Fruit fly (Drosophila melanogaster) whole organism, embryonic: ENCODE measurements around the gene eIF2alpha.

Experiments used
- CG11085 ChIP-seq: fragments of 200-800 bp; sonication (Bioruptor generic); IDR thresholded peaks from 2 replicates; pipeline ENCODE4 v1.3.6; 2022; ENCODE audit warnings: missing biosample characterization, missing genetic modification characterization
- CG11504 ChIP-seq: fragments of 200-800 bp; sonication (Bioruptor generic); optimal IDR thresholded peaks from 3 replicates; lab custom pipeline; 2019; ENCODE audit warnings: missing biosample characterization, mild to moderate bottlenecking, missing genetic modification characterization, moderate library complexity
- CG11696 ChIP-seq: fragments of 200-800 bp; sonication (Bioruptor generic); IDR thresholded peaks from 2 replicates; pipeline ENCODE4 v1.3.6; 2022; ENCODE audit warnings: missing biosample characterization, missing genetic modification characterization
- CG12071 ChIP-seq: fragments of 200-800 bp; sonication (Bioruptor generic); optimal IDR thresholded peaks from 3 replicates; lab custom pipeline; 2018; ENCODE audit warnings: missing biosample characterization, mild to moderate bottlenecking, missing genetic modification characterization
- CG12391 ChIP-seq: fragments of 200-800 bp; sonication (Bioruptor generic); optimal IDR thresholded peaks from 3 replicates; lab custom pipeline; 2018; ENCODE audit warnings: missing biosample characterization, mild to moderate bottlenecking, missing genetic modification characterization, moderate library complexity
- CG13296 ChIP-seq: fragments of 200-800 bp; sonication (Bioruptor generic); optimal IDR thresholded peaks from 3 replicates; lab custom pipeline; 2018; ENCODE audit warnings: missing biosample characterization, mild to moderate bottlenecking, missing genetic modification characterization
- CG15073 ChIP-seq: fragments of 200-800 bp; sonication (Bioruptor generic); optimal IDR thresholded peaks from 2 replicates; lab custom pipeline; 2016; ENCODE audit warnings: missing biosample characterization, missing genetic modification characterization
- CG15696 ChIP-seq: fragments of 200-800 bp; sonication (Bioruptor generic); optimal IDR thresholded peaks from 2 replicates; lab custom pipeline; 2019; ENCODE audit warnings: missing biosample characterization, mild to moderate bottlenecking, missing genetic modification characterization, moderate library complexity
- CG16815 ChIP-seq: fragments of 200-800 bp; sonication (Bioruptor generic); optimal IDR thresholded peaks from 3 replicates; lab custom pipeline; 2017; ENCODE audit warnings: missing biosample characterization, mild to moderate bottlenecking, missing genetic modification characterization
- CG16863 ChIP-seq: fragments of 200-800 bp; sonication (Bioruptor generic); optimal IDR thresholded peaks from 3 replicates; lab custom pipeline; 2016; ENCODE audit warnings: missing biosample characterization, missing genetic modification characterization
- CG1792 ChIP-seq: fragments of 200-800 bp; sonication (Bioruptor generic); optimal IDR thresholded peaks from 2 replicates; lab custom pipeline; 2016; ENCODE audit warnings: missing biosample characterization, missing genetic modification characterization
- CG2129 ChIP-seq: fragments of 200-800 bp; sonication (Bioruptor generic); IDR thresholded peaks from 2 replicates; pipeline ENCODE4 v1.3.6; 2022; ENCODE audit warnings: missing biosample characterization, missing genetic modification characterization; ENCODE audit not compliant: partially characterized antibody
- CG3281 ChIP-seq: fragments of 200-800 bp; sonication (Bioruptor generic); optimal IDR thresholded peaks from 3 replicates; lab custom pipeline; 2017; ENCODE audit warnings: missing biosample characterization, mild to moderate bottlenecking, missing genetic modification characterization
- CG33213 ChIP-seq: fragments of 200-800 bp; sonication (Bioruptor generic); optimal IDR thresholded peaks from 3 replicates; lab custom pipeline; 2016; ENCODE audit warnings: missing biosample characterization, missing genetic modification characterization
- CG3726 ChIP-seq: fragments of 200-800 bp; sonication (Bioruptor generic); IDR thresholded peaks from 3 replicates; pipeline ENCODE4, ENCODE4 v1.3.6; 2022; ENCODE audit warnings: missing biosample characterization, missing genetic modification characterization
- CG6813 ChIP-seq: fragments of 200-800 bp; sonication (Bioruptor generic); optimal IDR thresholded peaks from 2 replicates; lab custom pipeline; 2017; ENCODE audit warnings: missing biosample characterization, missing genetic modification characterization, mild to moderate bottlenecking, moderate library complexity, missing genetic modification reagents
- CG6854 ChIP-seq: fragments of 200-800 bp; sonication (Bioruptor generic); optimal IDR thresholded peaks from 3 replicates; lab custom pipeline; 2017; ENCODE audit warnings: missing biosample characterization, mild to moderate bottlenecking, missing genetic modification characterization
- CG8388 ChIP-seq: fragments of 200-800 bp; sonication (Bioruptor generic); optimal IDR thresholded peaks from 2 replicates; lab custom pipeline; 2019; ENCODE audit warnings: missing biosample characterization, mild to moderate bottlenecking, missing genetic modification characterization, moderate library complexity
- CG9727 ChIP-seq: fragments of 200-800 bp; sonication (Bioruptor generic); optimal IDR thresholded peaks from 3 replicates; lab custom pipeline; 2017; ENCODE audit warnings: missing biosample characterization, mild to moderate bottlenecking, missing genetic modification characterization
- D19A ChIP-seq: fragments of 200-800 bp; optimal IDR thresholded peaks from 3 replicates; lab custom pipeline; 2019; ENCODE audit warnings: missing biosample characterization, mild to moderate bottlenecking, missing genetic modification characterization, moderate library complexity
- Deaf1 ChIP-seq: fragments of 200-800 bp; optimal IDR thresholded peaks from 3 replicates; lab custom pipeline; 2019; ENCODE audit warnings: missing biosample characterization, mild to moderate bottlenecking, missing genetic modification characterization, moderate library complexity
- Ets65A ChIP-seq: fragments of 200-800 bp; sonication (Bioruptor generic); peaks from one replicate; lab custom pipeline; 2016; ENCODE audit warnings: missing biosample characterization, missing genetic modification characterization
- Fer3 ChIP-seq: fragments of 200-800 bp; sonication (Bioruptor generic); optimal IDR thresholded peaks from 2 replicates; lab custom pipeline; 2018; ENCODE audit warnings: missing biosample characterization, mild to moderate bottlenecking, missing genetic modification characterization, moderate library complexity
- HLH3B ChIP-seq: fragments of 200-800 bp; sonication (Bioruptor generic); IDR thresholded peaks from 2 replicates; pipeline ENCODE4 v1.3.6; 2022; ENCODE audit warnings: missing biosample characterization, missing genetic modification characterization
- Hsf ChIP-seq: fragments of 200-800 bp; sonication (Bioruptor generic); optimal IDR thresholded peaks from 3 replicates; lab custom pipeline; 2016; ENCODE audit warnings: missing biosample characterization, missing genetic modification characterization
- Max ChIP-seq: fragments of 200-800 bp; sonication (Bioruptor generic); optimal IDR thresholded peaks from 2 replicates; lab custom pipeline; 2016; ENCODE audit warnings: missing biosample characterization, mild to moderate bottlenecking, missing genetic modification characterization
- Med ChIP-seq: fragments of 200-800 bp; sonication (Bioruptor generic); peaks from one replicate; lab custom pipeline; 2016; ENCODE audit warnings: missing biosample characterization, missing genetic modification characterization, mild to moderate bottlenecking, inconsistent platforms, moderate library complexity
- Sry-β ChIP-seq: fragments of 200-800 bp; sonication (Bioruptor generic); optimal IDR thresholded peaks from 2 replicates; lab custom pipeline; 2018; ENCODE audit warnings: missing biosample characterization, mild to moderate bottlenecking, missing genetic modification characterization, moderate library complexity
- Taf1 ChIP-seq: fragments of 200-800 bp; sonication (Bioruptor generic); IDR thresholded peaks from 2 replicates; pipeline ENCODE4 v1.3.6; 2022; ENCODE audit warnings: missing biosample characterization, missing genetic modification characterization
- az2 ChIP-seq: fragments of 200-800 bp; sonication (Bioruptor generic); optimal IDR thresholded peaks from 3 replicates; lab custom pipeline; 2016; ENCODE audit warnings: missing biosample characterization, missing genetic modification characterization
- bigmax ChIP-seq: fragments of 200-800 bp; sonication (Bioruptor generic); optimal IDR thresholded peaks from 2 replicates; lab custom pipeline; 2018; ENCODE audit warnings: missing biosample characterization, mild to moderate bottlenecking, missing genetic modification characterization
- chif ChIP-seq, 2 experiments: fragments of 200-800 bp; sonication (Bioruptor generic); optimal IDR thresholded peaks; 3 replicates each; lab custom pipeline; 2016; ENCODE audit warnings: missing biosample characterization in 2 of 2, missing genetic modification characterization in 2 of 2
- chm ChIP-seq: fragments of 200-800 bp; sonication (Bioruptor generic); IDR thresholded peaks from 2 replicates; pipeline ENCODE4 v1.3.6; 2022; ENCODE audit warnings: missing biosample characterization, missing genetic modification characterization
- dati ChIP-seq: fragments of 200-800 bp; sonication (Bioruptor generic); IDR thresholded peaks from 2 replicates; pipeline ENCODE4 v1.3.6; 2022; ENCODE audit warnings: missing biosample characterization, missing genetic modification characterization
- eyg ChIP-seq: fragments of 200-800 bp; sonication (Bioruptor generic); optimal IDR thresholded peaks from 3 replicates; lab custom pipeline; 2016; ENCODE audit warnings: missing biosample characterization, missing genetic modification characterization
- gce ChIP-seq: fragments of 200-800 bp; sonication (Bioruptor generic); IDR thresholded peaks from 3 replicates; pipeline ENCODE4 v1.3.6; 2022; ENCODE audit warnings: missing biosample characterization, missing genetic modification characterization
- gro ChIP-seq: fragments of 200-800 bp; sonication (Bioruptor generic); optimal IDR thresholded peaks from 2 replicates; lab custom pipeline; 2016; ENCODE audit warnings: missing biosample characterization, missing genetic modification characterization
- jigr1 ChIP-seq: fragments of 200-800 bp; sonication (Bioruptor generic); IDR thresholded peaks from 3 replicates; pipeline ENCODE4 v1.3.6; 2022; ENCODE audit warnings: missing biosample characterization, missing genetic modification characterization
- jumu ChIP-seq: fragments of 200-800 bp; sonication (Bioruptor generic); optimal IDR thresholded peaks from 3 replicates; lab custom pipeline; 2016; ENCODE audit warnings: missing biosample characterization, missing genetic modification characterization
- klu ChIP-seq: fragments of 200-800 bp; sonication (Bioruptor generic); IDR thresholded peaks from 2 replicates; pipeline ENCODE4 v1.3.6; 2022; ENCODE audit warnings: missing biosample characterization, missing genetic modification characterization
- lab ChIP-seq: fragments of 200-800 bp; sonication (Bioruptor generic); optimal IDR thresholded peaks from 3 replicates; lab custom pipeline; 2017; ENCODE audit warnings: missing biosample characterization, missing genetic modification characterization, mild to moderate bottlenecking, moderate library complexity, missing genetic modification reagents
- mld ChIP-seq: fragments of 200-800 bp; sonication (Bioruptor generic); IDR thresholded peaks from 3 replicates; pipeline ENCODE4 v1.3.6; 2022; ENCODE audit warnings: missing biosample characterization, missing genetic modification characterization; ENCODE audit not compliant: partially characterized antibody
- pnt ChIP-seq: fragments of 200-800 bp; sonication (Bioruptor generic); optimal IDR thresholded peaks from 3 replicates; lab custom pipeline; 2016; ENCODE audit warnings: missing biosample characterization, missing genetic modification characterization
- pros ChIP-seq: fragments of 200-800 bp; sonication (Bioruptor generic); optimal IDR thresholded peaks from 3 replicates; lab custom pipeline; 2019; ENCODE audit warnings: missing biosample characterization, mild to moderate bottlenecking, missing genetic modification characterization, moderate library complexity
- pum ChIP-seq: fragments of 200-800 bp; sonication (Bioruptor generic); optimal IDR thresholded peaks from 2 replicates; lab custom pipeline; 2016; ENCODE audit warnings: missing biosample characterization, missing genetic modification characterization
- ranshi ChIP-seq: fragments of 200-800 bp; sonication (Bioruptor generic); IDR thresholded peaks from 2 replicates; pipeline ENCODE4 v1.3.6; 2022; ENCODE audit warnings: missing biosample characterization, missing genetic modification characterization
- sc ChIP-seq, 3 experiments: fragments of >200 bp in 2 of 3; fragments of 200-800 bp in 1 of 3; sonication (Bioruptor generic) in 1 of 3; optimal IDR thresholded peaks; 2 replicates in 2 of 3; 3 replicates in 1 of 3; lab custom pipeline; 2017; ENCODE audit warnings: mild to moderate bottlenecking in 1 of 3, missing biosample characterization in 1 of 3, missing genetic modification characterization in 1 of 3, missing genetic modification reagents in 1 of 3
- sim ChIP-seq: fragments of 200-800 bp; sonication (Bioruptor generic); IDR thresholded peaks from 2 replicates; pipeline ENCODE4 v1.3.6; 2022; ENCODE audit warnings: missing biosample characterization, missing genetic modification characterization
- trem ChIP-seq: fragments of 200-800 bp; optimal IDR thresholded peaks from 3 replicates; lab custom pipeline; 2019; ENCODE audit warnings: missing biosample characterization, mild to moderate bottlenecking, missing genetic modification characterization, moderate library complexity

The eIF2alpha gene

dm6 chrX:16403811-16404420, 42.9 kb downstream of the eIF2alpha start (continued):
- TF ChIP-seq trem (tag; lab: Kevin White, UChicago) = peak; percentile 22
- peak; percentile 87 for TF ChIP-seq ranshi (GFP tag; lab: Robert Waterston, UW)
- peak; percentile 77 for TF ChIP-seq CG3281 (GFP tag; lab: Kevin White, UChicago)
- no peak for TF ChIP-seq CG15073
- no peak for TF ChIP-seq CG33213 (GFP tag; lab: Kevin White, UChicago)
- TF ChIP-seq CG11085 (GFP tag; lab: Robert Waterston, UW) = peak; percentile 44; the same call in 1 of the 2 replicates
- TF ChIP-seq D19A = peak; percentile 90
- peak; percentile 23; the same call in 1 of the 2 replicates for TF ChIP-seq sim (GFP tag; lab: Robert Waterston, UW)
- peak; percentile 32 for TF ChIP-seq chif (GFP tag; optimal IDR thresholded peaks at IDR 0.05; lab: Kevin White, UChicago)
- TF ChIP-seq Taf1 (GFP tag; lab: Robert Waterston, UW) = peak; percentile 55
- TF ChIP-seq gro (GFP tag; lab: Kevin White, UChicago) = no peak
- peak; percentile 64 for TF ChIP-seq CG8388 (GFP tag; lab: Kevin White, UChicago)
- TF ChIP-seq jumu (GFP tag; lab: Kevin White, UChicago) = peak; percentile 39
- TF ChIP-seq CG12071 (GFP tag; lab: Kevin White, UChicago) = peak; percentile 77
- TF ChIP-seq Fer3 (tag; lab: Kevin White, UChicago) = peak; percentile 84
- peak; percentile 65; the same call in 1 of the 2 replicates for TF ChIP-seq chm (GFP tag; lab: Robert Waterston, UW)
- TF ChIP-seq CG9727 (GFP tag; lab: Kevin White, UChicago) = peak; percentile 75
- peak; percentile 77 for TF ChIP-seq Max (GFP tag; lab: Kevin White, UChicago)
- TF ChIP-seq Sry-β (GFP tag; lab: Kevin White, UChicago) = no peak
- TF ChIP-seq Deaf1 (tag; lab: Kevin White, UChicago) = peak; percentile 58
- TF ChIP-seq CG11504 = no peak
- TF ChIP-seq dati (GFP tag; lab: Robert Waterston, UW) = no peak
- peak; percentile 67 for TF ChIP-seq CG6813 (GFP tag; lab: Kevin White, UChicago)
- no peak for TF ChIP-seq CG2129 (GFP tag; lab: Robert Waterston, UW)
- peak; percentile 50 for TF ChIP-seq CG1792 (GFP tag; lab: Kevin White, UChicago)
- TF ChIP-seq Med (GFP tag; lab: Kevin White, UChicago) = peak; percentile 94
- TF ChIP-seq CG3726 (GFP tag; lab: Robert Waterston, UW) = 0 out of 3 replicates have a peak, but pooled peaks have one; percentile 15
- peak; percentile 71 for TF ChIP-seq Hsf (GFP tag; lab: Kevin White, UChicago)
- TF ChIP-seq az2 (GFP tag; lab: Kevin White, UChicago) = peak; percentile 75
- no peak for TF ChIP-seq CG16815 (GFP tag; lab: Kevin White, UChicago)
- TF ChIP-seq pnt (GFP tag; lab: Kevin White, UChicago) = peak; percentile 43
- no peak for TF ChIP-seq bigmax (GFP tag; lab: Kevin White, UChicago)
- TF ChIP-seq CG11696 = 0 out of 2 replicates have a peak, but pooled peaks have one; percentile 33
- no peak for TF ChIP-seq jigr1 (GFP tag; lab: Robert Waterston, UW)
- no peak for TF ChIP-seq sc (optimal IDR thresholded peaks at IDR 0.05; lab: Kevin White, UChicago)
- no peak for TF ChIP-seq sc (GFP tag; optimal IDR thresholded peaks at IDR 0.05; lab: Kevin White, UChicago)
- peak; percentile 83 for TF ChIP-seq HLH3B (GFP tag; lab: Robert Waterston, UW)
- TF ChIP-seq lab (GFP tag; lab: Kevin White, UChicago) = peak; percentile 91
- peak; percentile 28 for TF ChIP-seq CG16863 (GFP tag; lab: Kevin White, UChicago)
- TF ChIP-seq gce (GFP tag; lab: Robert Waterston, UW) = peak; percentile 46; the same call in 1 of the 3 replicates
- peak; percentile 1 for TF ChIP-seq eyg
- TF ChIP-seq CG15696 (tag; lab: Kevin White, UChicago) = no peak
- peak; percentile 36 for TF ChIP-seq pum
- peak; percentile 81 for TF ChIP-seq CG6854
- no peak for TF ChIP-seq pros (GFP tag; lab: Kevin White, UChicago)
- TF ChIP-seq CG12391 (tag; lab: Kevin White, UChicago) = peak; percentile 84
- peak; percentile 29; the same call in 1 of the 2 replicates for TF ChIP-seq klu (GFP tag; lab: Robert Waterston, UW)
- TF ChIP-seq Ets65A (GFP tag; lab: Kevin White, UChicago) = peak; percentile 62
- TF ChIP-seq CG13296 (GFP tag; lab: Kevin White, UChicago) = peak; percentile 71
- TF ChIP-seq mld (GFP tag; lab: Robert Waterston, UW) = no peak
